Fruit fly (Drosophila melanogaster) whole organism, embryonic: ENCODE measurements around the gene beag.

Experiments used
- Bteb2 ChIP-seq: fragments of 200-800 bp; sonication (Bioruptor generic); optimal IDR thresholded peaks from 2 replicates; lab custom pipeline; 2016; ENCODE audit warnings: missing biosample characterization, missing genetic modification characterization
- CG12769 ChIP-seq: fragments of 200-800 bp; sonication (Bioruptor generic); optimal IDR thresholded peaks from 2 replicates; lab custom pipeline; 2019; ENCODE audit warnings: missing biosample characterization, mild to moderate bottlenecking, missing genetic modification characterization, moderate library complexity
- CG1832 ChIP-seq: fragments of 200-800 bp; sonication (Bioruptor generic); optimal IDR thresholded peaks from 2 replicates; lab custom pipeline; 2017; ENCODE audit warnings: missing biosample characterization, mild to moderate bottlenecking, missing genetic modification characterization, inconsistent platforms
- CG31441 ChIP-seq: fragments of 200-800 bp; sonication (Bioruptor generic); IDR thresholded peaks from 2 replicates; pipeline ENCODE4 v1.3.6; 2022; ENCODE audit warnings: missing biosample characterization, missing genetic modification characterization
- CG32767 ChIP-seq: fragments of 200-800 bp; sonication (Bioruptor generic); IDR thresholded peaks from 2 replicates; pipeline ENCODE4 v1.3.6; 2022; ENCODE audit warnings: missing biosample characterization, missing genetic modification characterization
- CG32772 ChIP-seq: fragments of 200-800 bp; sonication (Bioruptor generic); IDR thresholded peaks from 2 replicates; pipeline ENCODE4 v1.3.6; 2022; ENCODE audit warnings: missing biosample characterization, missing genetic modification characterization
- CG6654 ChIP-seq: fragments of 200-800 bp; sonication (Bioruptor generic); optimal IDR thresholded peaks from 2 replicates; lab custom pipeline; 2017; ENCODE audit warnings: missing biosample characterization, mild to moderate bottlenecking, missing genetic modification characterization
- CG6791 ChIP-seq: fragments of 200-800 bp; sonication (Bioruptor generic); IDR thresholded peaks from 3 replicates; pipeline ENCODE4 v1.3.6; 2022; ENCODE audit warnings: missing biosample characterization, missing genetic modification characterization; ENCODE audit not compliant: partially characterized antibody
- CG7357 ChIP-seq: fragments of 200-800 bp; sonication (Bioruptor generic); IDR thresholded peaks from 3 replicates; pipeline ENCODE4 v1.3.6; 2022; ENCODE audit warnings: missing biosample characterization, missing genetic modification characterization
- CG7745 ChIP-seq: fragments of 200-800 bp; sonication (Bioruptor generic); optimal IDR thresholded peaks from 2 replicates; lab custom pipeline; 2018; ENCODE audit warnings: missing biosample characterization, mild to moderate bottlenecking, missing genetic modification characterization, moderate library complexity
- CG9437 ChIP-seq: fragments of 200-800 bp; sonication (Bioruptor generic); optimal IDR thresholded peaks from 2 replicates; lab custom pipeline; 2018; ENCODE audit warnings: missing biosample characterization, mild to moderate bottlenecking, missing genetic modification characterization
- Gug ChIP-seq: fragments of 200-800 bp; sonication (Bioruptor generic); IDR thresholded peaks from 4 replicates; pipeline ENCODE4 v1.3.6; 2022; ENCODE audit warnings: missing biosample characterization, missing genetic modification characterization
- Kr ChIP-seq: fragments of 200-800 bp; sonication (Bioruptor generic); optimal IDR thresholded peaks from 2 replicates; lab custom pipeline; 2017; ENCODE audit warnings: missing biosample characterization, mild to moderate bottlenecking, missing genetic modification characterization
- Med ChIP-seq: fragments of 200-800 bp; sonication (Bioruptor generic); peaks from one replicate; lab custom pipeline; 2016; ENCODE audit warnings: missing biosample characterization, missing genetic modification characterization, mild to moderate bottlenecking, inconsistent platforms, moderate library complexity
- Poxn ChIP-seq: fragments of 200-800 bp; sonication (Bioruptor generic); IDR thresholded peaks from 2 replicates; pipeline ENCODE4 v1.3.6; 2022; ENCODE audit warnings: missing biosample characterization, missing genetic modification characterization
- Rfx ChIP-seq: fragments of 200-800 bp; sonication (Bioruptor generic); IDR thresholded peaks from 2 replicates; pipeline ENCODE4 v1.3.6; 2022; ENCODE audit warnings: missing biosample characterization, missing genetic modification characterization
- Ssrp ChIP-seq: fragments of 200-800 bp; sonication (Bioruptor generic); optimal IDR thresholded peaks from 2 replicates; lab custom pipeline; 2018; ENCODE audit warnings: missing biosample characterization, mild to moderate bottlenecking, missing genetic modification characterization, moderate library complexity
- TFAM ChIP-seq: fragments of 200-800 bp; sonication (Bioruptor generic); optimal IDR thresholded peaks from 2 replicates; lab custom pipeline; 2017; ENCODE audit warnings: missing biosample characterization, missing genetic modification characterization, inconsistent platforms
- Vsx1 ChIP-seq: fragments of 200-800 bp; sonication (Bioruptor generic); optimal IDR thresholded peaks from 2 replicates; lab custom pipeline; 2017; ENCODE audit warnings: missing biosample characterization, mild to moderate bottlenecking, missing genetic modification characterization, missing genetic modification reagents
- abd-A ChIP-seq: fragments of 200-800 bp; sonication (Bioruptor generic); optimal IDR thresholded peaks from 3 replicates; lab custom pipeline; 2019; ENCODE audit warnings: missing biosample characterization, mild to moderate bottlenecking, missing genetic modification characterization, moderate library complexity
- ac ChIP-seq: fragments of 200-800 bp; sonication (Bioruptor generic); optimal IDR thresholded peaks from 3 replicates; lab custom pipeline; 2017; ENCODE audit warnings: missing biosample characterization, mild to moderate bottlenecking, missing genetic modification characterization
- bowl ChIP-seq: fragments of 200-800 bp; sonication (Bioruptor generic); IDR thresholded peaks from 2 replicates; pipeline ENCODE4 v1.3.6; 2022; ENCODE audit warnings: missing biosample characterization, missing genetic modification characterization
- caup ChIP-seq: fragments of 200-800 bp; sonication (Bioruptor generic); optimal IDR thresholded peaks from 3 replicates; lab custom pipeline; 2017; ENCODE audit warnings: missing biosample characterization, mild to moderate bottlenecking, missing genetic modification characterization, moderate library complexity; ENCODE audit not compliant: severe bottlenecking
- cg ChIP-seq: fragments of 200-800 bp; sonication (Bioruptor generic); optimal IDR thresholded peaks from 3 replicates; lab custom pipeline; 2019; ENCODE audit warnings: missing biosample characterization, mild to moderate bottlenecking, missing genetic modification characterization, moderate library complexity
- chinmo ChIP-seq: fragments of 200-800 bp; sonication (Bioruptor generic); IDR thresholded peaks from 4 replicates; pipeline ENCODE4 v1.3.6; 2022; ENCODE audit warnings: missing biosample characterization, missing genetic modification characterization; ENCODE audit not compliant: partially characterized antibody
- chm ChIP-seq: fragments of 200-800 bp; sonication (Bioruptor generic); IDR thresholded peaks from 2 replicates; pipeline ENCODE4 v1.3.6; 2022; ENCODE audit warnings: missing biosample characterization, missing genetic modification characterization
- ci ChIP-seq: fragments of 200-800 bp; sonication (Bioruptor generic); IDR thresholded peaks from 3 replicates; pipeline ENCODE4 v1.3.6; 2022; ENCODE audit warnings: missing biosample characterization, missing genetic modification characterization
- crol ChIP-seq: fragments of 200-800 bp; sonication (Bioruptor generic); IDR thresholded peaks from 2 replicates; pipeline ENCODE4 v1.3.6; 2022; ENCODE audit warnings: missing biosample characterization, missing genetic modification characterization
- dpn ChIP-seq, 2 experiments: fragments of 200-800 bp; sonication (Bioruptor generic); optimal IDR thresholded peaks; 3 replicates each; lab custom pipeline; 2016; ENCODE audit warnings: missing biosample characterization in 2 of 2, missing genetic modification characterization in 2 of 2
- fd64A ChIP-seq: fragments of 200-800 bp; sonication (Bioruptor generic); optimal IDR thresholded peaks from 3 replicates; lab custom pipeline; 2018; ENCODE audit warnings: missing biosample characterization, mild to moderate bottlenecking, missing genetic modification characterization
- gcm ChIP-seq: fragments of 200-800 bp; sonication (Bioruptor generic); optimal IDR thresholded peaks from 2 replicates; lab custom pipeline; 2019; ENCODE audit warnings: missing biosample characterization, mild to moderate bottlenecking, missing genetic modification characterization, moderate library complexity
- gsb-n ChIP-seq: fragments of 200-800 bp; sonication (Bioruptor generic); optimal IDR thresholded peaks from 3 replicates; lab custom pipeline; 2018; ENCODE audit warnings: missing biosample characterization, mild to moderate bottlenecking, missing genetic modification characterization
- hb ChIP-seq: fragments of 200-800 bp; sonication (Bioruptor generic); IDR thresholded peaks from 3 replicates; pipeline ENCODE4 v1.3.6; 2022; ENCODE audit warnings: missing biosample characterization, missing genetic modification characterization; ENCODE audit not compliant: partially characterized antibody
- hbn ChIP-seq: fragments of 200-800 bp; sonication (Bioruptor generic); IDR thresholded peaks from 2 replicates; pipeline ENCODE4 v1.3.6; 2022; ENCODE audit warnings: missing biosample characterization, missing genetic modification characterization; ENCODE audit not compliant: partially characterized antibody
- kah ChIP-seq: fragments of 200-800 bp; sonication (Bioruptor generic); optimal IDR thresholded peaks from 2 replicates; lab custom pipeline; 2018; ENCODE audit warnings: missing biosample characterization, mild to moderate bottlenecking, missing genetic modification characterization
- ken ChIP-seq: fragments of 200-800 bp; sonication (Bioruptor generic); IDR thresholded peaks from 3 replicates; pipeline ENCODE4 v1.3.6; 2022; ENCODE audit warnings: missing biosample characterization, missing genetic modification characterization
- lbe ChIP-seq: fragments of 200-800 bp; sonication (Bioruptor generic); optimal IDR thresholded peaks from 2 replicates; lab custom pipeline; 2016; ENCODE audit warnings: missing biosample characterization, mild to moderate bottlenecking, missing genetic modification characterization
- nerfin-1 ChIP-seq: fragments of 200-800 bp; sonication (Bioruptor generic); optimal IDR thresholded peaks from 3 replicates; lab custom pipeline; 2019; ENCODE audit warnings: missing biosample characterization, mild to moderate bottlenecking, missing genetic modification characterization, moderate library complexity
- pros ChIP-seq: fragments of 200-800 bp; sonication (Bioruptor generic); optimal IDR thresholded peaks from 3 replicates; lab custom pipeline; 2019; ENCODE audit warnings: missing biosample characterization, mild to moderate bottlenecking, missing genetic modification characterization, moderate library complexity
- sd ChIP-seq: fragments of 200-800 bp; sonication (Bioruptor generic); optimal IDR thresholded peaks from 3 replicates; lab custom pipeline; 2018; ENCODE audit warnings: missing biosample characterization, mild to moderate bottlenecking, missing genetic modification characterization, moderate library complexity
- sens ChIP-seq: fragments of 200-800 bp; sonication (Bioruptor generic); peaks from one replicate; lab custom pipeline; 2016; ENCODE audit warnings: missing biosample characterization, missing genetic modification characterization
- sqz ChIP-seq: fragments of 200-800 bp; sonication (Bioruptor generic); optimal IDR thresholded peaks from 3 replicates; lab custom pipeline; 2018; ENCODE audit warnings: missing biosample characterization, mild to moderate bottlenecking, missing genetic modification characterization
- sr ChIP-seq: fragments of 200-800 bp; sonication (Bioruptor generic); IDR thresholded peaks from 3 replicates; pipeline ENCODE4 v1.3.6; 2022; ENCODE audit warnings: missing biosample characterization, missing genetic modification characterization
- stc ChIP-seq: fragments of 200-800 bp; sonication (Bioruptor generic); IDR thresholded peaks from 2 replicates; pipeline ENCODE4 v1.3.6; 2022; ENCODE audit warnings: missing biosample characterization, missing genetic modification characterization
- tll ChIP-seq, 2 experiments: fragments of 200-800 bp in 1 of 2; fragments of >200 bp in 1 of 2; sonication (Bioruptor generic) in 1 of 2; optimal IDR thresholded peaks; 2 replicates each; lab custom pipeline; 2017 to 2019; ENCODE audit warnings: missing biosample characterization in 2 of 2, missing genetic modification characterization in 2 of 2, mild to moderate bottlenecking in 1 of 2, moderate library complexity in 1 of 2
- tna ChIP-seq: fragments of 200-800 bp; sonication (Bioruptor generic); IDR thresholded peaks from 2 replicates; pipeline ENCODE4 v1.3.6; 2022; ENCODE audit warnings: missing biosample characterization, missing genetic modification characterization; ENCODE audit not compliant: partially characterized antibody
- vvl ChIP-seq: fragments of 200-800 bp; sonication (Bioruptor generic); IDR thresholded peaks from 2 replicates; pipeline ENCODE4 v1.3.6; 2022; ENCODE audit warnings: missing biosample characterization, missing genetic modification characterization
- z ChIP-seq: fragments of 200-800 bp; sonication (Bioruptor generic); IDR thresholded peaks from 3 replicates; pipeline ENCODE4 v1.3.6; 2022; ENCODE audit warnings: missing biosample characterization, missing genetic modification characterization
- zen2 ChIP-seq: fragments of 200-800 bp; sonication (Bioruptor generic); IDR thresholded peaks from 3 replicates; pipeline ENCODE4 v1.3.6; 2022; ENCODE audit warnings: missing biosample characterization, missing genetic modification characterization; ENCODE audit not compliant: partially characterized antibody
- zf30C ChIP-seq: fragments of 200-800 bp; sonication (Bioruptor generic); optimal IDR thresholded peaks from 3 replicates; lab custom pipeline; 2018; ENCODE audit warnings: missing biosample characterization, mild to moderate bottlenecking, missing genetic modification characterization
- zfh1 ChIP-seq: fragments of 200-800 bp; sonication (Bioruptor generic); IDR thresholded peaks from 3 replicates; pipeline ENCODE4 v1.3.6; 2022; ENCODE audit warnings: missing biosample characterization, missing genetic modification characterization

The beag gene

DNA sequence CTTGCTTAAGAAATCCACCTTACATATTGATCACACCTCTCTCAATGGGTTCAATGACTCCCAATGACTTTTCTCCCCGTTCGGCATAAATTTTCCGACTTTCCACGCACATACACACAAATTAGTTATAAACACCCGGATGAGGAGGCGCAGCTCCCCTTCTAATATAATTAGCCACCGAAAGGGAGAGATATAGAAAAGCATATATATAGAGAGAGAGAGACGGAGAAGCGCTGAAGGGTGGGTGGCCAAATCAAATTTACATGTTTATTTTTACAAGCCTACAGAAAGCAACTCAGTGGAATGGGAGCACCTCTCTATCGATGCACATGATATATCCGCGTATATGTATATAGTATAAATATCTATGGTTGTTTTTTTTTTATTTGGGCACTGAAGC, 36.2 kb downstream of the beag start:
- no peak for TF ChIP-seq CG31441
- no peak for TF ChIP-seq Ssrp
- TF ChIP-seq Bteb2 = no peak
- TF ChIP-seq z (GFP tag; lab: Robert Waterston, UW) = peak; percentile 60; the same call in 1 of the 3 replicates
- TF ChIP-seq ci (GFP tag; lab: Robert Waterston, UW) = peak; percentile 53; the same call in 1 of the 3 replicates
- TF ChIP-seq ac = no peak
- TF ChIP-seq CG7357 (GFP tag; lab: Robert Waterston, UW) = no peak
- TF ChIP-seq CG32772 (GFP tag; lab: Robert Waterston, UW) = 0 out of 2 replicates have a peak, but pooled peaks have one; percentile 13
- TF ChIP-seq Med (GFP tag; lab: Kevin White, UChicago) = peak; percentile 45
- TF ChIP-seq dpn (GFP tag; optimal IDR thresholded peaks at IDR 0.05; lab: Kevin White, UChicago) = no peak
- TF ChIP-seq ken (GFP tag; lab: Robert Waterston, UW) = no peak
- no peak for TF ChIP-seq CG1832 (GFP tag; lab: Kevin White, UChicago)
- peak; percentile 83 for TF ChIP-seq abd-A (tag; lab: Kevin White, UChicago)
- 0 out of 2 replicates have a peak, but pooled peaks have one; percentile 36 for TF ChIP-seq CG32767 (GFP tag; lab: Robert Waterston, UW)
- TF ChIP-seq chm = 0 out of 2 replicates have a peak, but pooled peaks have one; percentile 29
- TF ChIP-seq bowl (GFP tag; lab: Robert Waterston, UW) = no peak
- TF ChIP-seq CG7745 (tag; lab: Kevin White, UChicago) = peak; percentile 92
- peak; percentile 58 for TF ChIP-seq pros (GFP tag; lab: Kevin White, UChicago)
- peak; percentile 17 for TF ChIP-seq gsb-n
- TF ChIP-seq hbn = no peak
- TF ChIP-seq gcm = peak; percentile 11
- TF ChIP-seq TFAM (GFP tag; lab: Kevin White, UChicago) = no peak
- peak; percentile 34 for TF ChIP-seq sqz (GFP tag; lab: Kevin White, UChicago)
- TF ChIP-seq sd = peak; percentile 49
- TF ChIP-seq stc (GFP tag; lab: Robert Waterston, UW) = no peak
- TF ChIP-seq vvl (GFP tag; lab: Robert Waterston, UW) = peak; percentile 24; the same call in 1 of the 2 replicates
- peak; percentile 72 for TF ChIP-seq CG12769 (tag; lab: Kevin White, UChicago)
- TF ChIP-seq cg (GFP tag; lab: Kevin White, UChicago) = peak; percentile 17
- TF ChIP-seq Kr (GFP tag; lab: Kevin White, UChicago) = peak; percentile 14
- no peak for TF ChIP-seq Gug
- TF ChIP-seq zfh1 = 0 out of 3 replicates have a peak, but pooled peaks have one; percentile 15
- TF ChIP-seq Poxn (GFP tag; lab: Robert Waterston, UW) = no peak
- peak; percentile 83 for TF ChIP-seq sr (GFP tag; lab: Robert Waterston, UW)
- peak; percentile 27 for TF ChIP-seq kah (GFP tag; lab: Kevin White, UChicago)
- TF ChIP-seq crol = peak; percentile 21; the same call in 1 of the 2 replicates
- peak; percentile 43 for TF ChIP-seq fd64A (GFP tag; lab: Kevin White, UChicago)
- TF ChIP-seq chinmo (GFP tag; lab: Robert Waterston, UW) = 0 out of 4 replicates have a peak, but pooled peaks have one; percentile 40
- TF ChIP-seq Vsx1 (GFP tag; lab: Kevin White, UChicago) = peak; percentile 87
- peak in 1 of 2 experiments; percentile 0 for TF ChIP-seq tll (GFP tag; optimal IDR thresholded peaks at IDR 0.05; lab: Kevin White, UChicago)

DNA sequence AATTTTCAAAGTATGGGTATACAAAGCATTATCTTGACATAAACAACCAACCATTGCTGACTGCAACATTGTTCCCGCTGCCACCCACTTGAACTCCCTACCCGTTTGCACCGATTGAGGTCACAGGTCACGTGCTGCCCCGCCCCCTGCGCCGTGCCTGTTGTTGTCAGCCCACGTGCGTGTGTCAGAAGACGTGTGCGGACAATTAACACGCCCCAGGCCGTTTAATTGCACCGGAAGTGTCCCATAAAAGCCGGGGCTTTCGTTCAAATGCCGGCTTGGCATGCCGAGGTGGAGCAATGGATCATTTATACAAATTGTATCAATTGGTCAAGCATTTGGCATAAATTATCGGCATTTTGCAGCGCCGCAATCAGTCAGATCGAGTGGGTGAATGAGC, 37.8 kb downstream of the beag start:
- TF ChIP-seq Rfx (GFP tag; lab: Robert Waterston, UW) (no peak), zf30C (no peak), gsb-n (no peak), tna (GFP tag; lab: Robert Waterston, UW) (no peak), hb (no peak), zen2 (no peak), abd-A (tag; lab: Kevin White, UChicago) (peak; percentile 73), chinmo (GFP tag; lab: Robert Waterston, UW) (0 out of 4 replicates have a peak, but pooled peaks have one; percentile 29), CG6791 (no peak), CG6654 (no peak), CG9437 (GFP tag; lab: Kevin White, UChicago) (no peak), nerfin-1 (tag; lab: Kevin White, UChicago) (peak; percentile 0), caup (GFP tag; lab: Kevin White, UChicago) (no peak), sens (no peak), lbe (no peak)
